Fruit fly (Drosophila melanogaster): ENCODE results near the gene noc.

Gene noc

DNA sequence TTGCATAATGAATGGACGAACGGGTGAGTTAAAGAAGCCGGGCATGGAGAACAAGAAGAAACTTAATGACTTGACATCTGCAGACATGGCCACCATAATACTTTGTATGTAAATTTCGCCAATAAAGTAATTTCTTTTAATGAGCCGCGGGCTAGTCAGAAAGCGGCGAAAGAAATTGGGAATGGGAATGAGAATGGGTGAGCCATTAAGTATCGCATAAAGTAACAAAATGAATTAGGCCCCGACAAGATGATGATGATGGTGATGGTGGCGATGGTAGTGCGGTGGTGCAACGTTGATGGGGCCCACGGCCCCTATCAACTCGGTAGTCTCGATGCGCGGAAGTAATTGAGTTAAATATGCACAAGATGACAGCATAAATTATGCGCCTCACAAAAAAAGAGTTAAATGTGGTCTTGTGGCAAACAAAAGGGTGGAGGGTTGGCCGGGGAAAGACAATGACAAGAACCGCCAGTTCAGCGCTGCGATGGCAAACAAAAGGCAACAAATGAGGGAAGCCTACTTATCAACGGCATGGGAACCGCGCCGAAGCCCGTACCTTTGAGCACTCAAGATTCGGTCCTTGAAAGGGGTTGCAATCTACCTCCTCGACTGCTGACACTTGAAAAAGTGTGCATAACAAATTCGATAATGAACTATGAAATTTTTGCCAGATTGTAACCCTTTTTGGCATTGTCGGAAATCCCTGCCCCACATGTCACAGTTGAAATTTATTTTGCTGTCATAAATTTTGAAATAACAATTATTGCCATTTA, 13.0 kb upstream of the noc start:
- TF ChIP-seq CG34367 (tag; optimal IDR thresholded peaks at IDR 0.05), result no peak
- TF ChIP-seq CG4496 (GFP tag; IDR thresholded peaks at IDR 0.05), result no peak
- no peak for TF ChIP-seq CG32121 (GFP tag; IDR thresholded peaks at IDR 0.05)
- no peak for TF ChIP-seq rn (GFP tag; IDR thresholded peaks at IDR 0.05)
- no peak for TF ChIP-seq Ets98B (GFP tag; IDR thresholded peaks at IDR 0.05)

DNA sequence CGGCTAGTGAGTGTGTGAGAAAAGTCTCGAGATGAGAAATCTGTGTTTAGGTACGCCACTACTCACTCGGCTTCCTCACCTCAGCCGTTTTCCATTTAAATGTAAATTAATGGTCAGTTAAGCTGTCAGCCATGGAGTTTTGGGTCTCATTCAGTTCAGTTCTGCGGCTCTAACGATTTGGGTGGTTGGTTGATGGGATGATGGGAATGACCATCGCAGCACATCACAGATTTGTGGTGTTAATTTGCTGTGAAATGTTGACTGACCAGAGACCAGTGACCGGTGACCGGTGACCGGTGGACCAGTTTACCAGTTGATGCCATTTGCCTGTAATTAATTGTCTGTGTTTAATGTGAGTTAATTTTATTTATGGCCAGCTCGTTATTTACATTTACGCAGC, 11.8 kb upstream of the noc start:
- TF ChIP-seq CG8159 (tag; optimal IDR thresholded peaks at IDR 0.05), result no peak
- no peak for TF ChIP-seq CG32121 (GFP tag; IDR thresholded peaks at IDR 0.05)
- TF ChIP-seq CG10348 (GFP tag; IDR thresholded peaks at IDR 0.05), result no peak
- no peak for TF ChIP-seq CG34367 (tag; optimal IDR thresholded peaks at IDR 0.05)
- no peak for TF ChIP-seq fd96Ca (GFP tag; IDR thresholded peaks at IDR 0.05)
- no peak for TF ChIP-seq CG8301 (tag; optimal IDR thresholded peaks at IDR 0.05)
- TF ChIP-seq Snoo (tag; optimal IDR thresholded peaks at IDR 0.05), result no peak
- no peak for TF ChIP-seq CG12605 (GFP tag; IDR thresholded peaks at IDR 0.05)
- TF ChIP-seq D1 (tag; optimal IDR thresholded peaks at IDR 0.05), result no peak
- TF ChIP-seq Ets98B (GFP tag; IDR thresholded peaks at IDR 0.05), result no peak
- TF ChIP-seq gl (tag; optimal IDR thresholded peaks at IDR 0.05), result no peak
- no peak for TF ChIP-seq Pif1A (GFP tag; optimal IDR thresholded peaks at IDR 0.05)
- TF ChIP-seq CG9948 (tag; optimal IDR thresholded peaks at IDR 0.05), result no peak
- no peak for TF ChIP-seq CG17806 (tag; optimal IDR thresholded peaks at IDR 0.05)

DNA sequence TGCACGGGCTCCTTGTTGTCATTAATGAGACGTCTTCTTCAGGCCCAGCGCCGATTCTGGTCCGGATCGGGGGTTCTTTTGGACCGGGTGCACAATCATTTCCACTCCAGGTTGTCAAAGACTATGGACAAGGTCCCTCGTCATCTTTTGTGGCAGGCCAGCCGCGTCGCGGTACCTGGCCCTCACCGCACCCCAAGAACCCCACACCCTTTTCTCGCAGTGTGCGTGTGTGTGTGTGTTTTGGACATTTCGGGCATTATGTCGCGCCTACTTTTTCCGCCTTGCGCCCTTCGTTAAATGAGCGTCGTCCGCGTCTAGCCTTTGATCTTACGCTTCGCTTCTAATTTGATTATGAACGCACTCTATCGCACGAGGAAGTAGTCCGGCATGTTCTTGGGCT, 7.3 kb upstream of the noc start:
- TF ChIP-seq CG15710 (tag; optimal IDR thresholded peaks at IDR 0.05) (no peak), CG9948 (tag; optimal IDR thresholded peaks at IDR 0.05) (no peak), CG34367 (tag; optimal IDR thresholded peaks at IDR 0.05) (no peak), CG8301 (tag; optimal IDR thresholded peaks at IDR 0.05) (no peak), fd96Ca (GFP tag; IDR thresholded peaks at IDR 0.05) (no peak), CG4496 (GFP tag; IDR thresholded peaks at IDR 0.05) (no peak), CG10348 (GFP tag; IDR thresholded peaks at IDR 0.05) (no peak), CG12605 (GFP tag; IDR thresholded peaks at IDR 0.05) (no peak), Ets98B (GFP tag; IDR thresholded peaks at IDR 0.05) (no peak), Pif1B (GFP tag; optimal IDR thresholded peaks at IDR 0.05) (no peak), CG13204 (GFP tag; optimal IDR thresholded peaks at IDR 0.05) (no peak)

DNA sequence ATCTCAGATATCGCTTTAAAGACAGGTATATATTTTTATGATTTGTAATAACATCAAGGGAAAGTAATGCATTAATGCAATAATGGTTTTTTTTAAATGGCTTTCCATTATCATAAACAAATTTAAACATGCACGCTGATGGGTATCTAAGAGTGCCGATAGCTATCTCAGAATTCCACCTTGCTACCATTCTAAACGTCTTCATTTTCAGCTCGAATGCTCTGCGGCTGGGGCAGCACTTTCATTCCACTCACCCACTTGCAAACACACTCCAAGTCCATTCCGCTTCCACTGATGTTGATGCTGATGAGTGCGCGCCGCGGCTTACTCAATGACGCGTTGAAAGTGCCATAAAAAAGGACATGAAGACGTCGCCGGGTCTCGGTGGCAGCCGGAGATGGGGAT, 6.8 kb upstream of the noc start:
- no peak for TF ChIP-seq CG15710 (tag; optimal IDR thresholded peaks at IDR 0.05)
- TF ChIP-seq D1 (tag; optimal IDR thresholded peaks at IDR 0.05), result no peak
- no peak for TF ChIP-seq Pif1B (GFP tag; optimal IDR thresholded peaks at IDR 0.05)
- no peak for TF ChIP-seq CG10348 (GFP tag; IDR thresholded peaks at IDR 0.05)
- TF ChIP-seq CG17806 (tag; optimal IDR thresholded peaks at IDR 0.05), result no peak
- TF ChIP-seq EcR (GFP tag; optimal IDR thresholded peaks at IDR 0.05), result no peak
- TF ChIP-seq Snoo (tag; optimal IDR thresholded peaks at IDR 0.05), result no peak
- TF ChIP-seq CG8301 (tag; optimal IDR thresholded peaks at IDR 0.05), result no peak
- no peak for TF ChIP-seq fd96Ca (GFP tag; IDR thresholded peaks at IDR 0.05)
- no peak for TF ChIP-seq CG4496 (GFP tag; IDR thresholded peaks at IDR 0.05)
- no peak for TF ChIP-seq CG34367 (tag; optimal IDR thresholded peaks at IDR 0.05)
- no peak for TF ChIP-seq CG14655 (GFP tag; optimal IDR thresholded peaks at IDR 0.05)

DNA sequence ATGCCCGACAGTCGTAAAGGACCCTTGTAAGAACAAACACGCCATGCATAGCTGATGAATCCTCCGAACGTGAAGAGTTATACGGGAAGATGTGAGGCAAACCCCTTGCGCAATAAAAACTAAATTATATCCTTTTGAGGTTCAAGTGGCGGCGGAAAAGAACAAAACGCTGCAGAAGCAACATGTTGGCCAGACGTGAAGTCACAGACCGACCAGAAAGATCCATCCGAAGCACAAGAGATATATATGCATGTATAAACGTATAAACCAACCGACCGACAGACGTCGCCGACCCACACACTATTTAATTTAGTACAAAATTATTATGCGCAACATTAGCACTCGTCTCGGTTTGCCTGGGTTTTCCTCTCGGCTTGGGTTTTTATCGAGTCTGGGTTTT, 5.8 kb upstream of the noc start:
- TF ChIP-seq CG15710 (tag; optimal IDR thresholded peaks at IDR 0.05), result no peak
- TF ChIP-seq CG13204 (GFP tag; optimal IDR thresholded peaks at IDR 0.05), result no peak
- TF ChIP-seq CG14655 (GFP tag; optimal IDR thresholded peaks at IDR 0.05), result no peak
- no peak for TF ChIP-seq Pif1B (GFP tag; optimal IDR thresholded peaks at IDR 0.05)
- no peak for TF ChIP-seq CG10348 (GFP tag; IDR thresholded peaks at IDR 0.05)
- no peak for TF ChIP-seq Snoo (tag; optimal IDR thresholded peaks at IDR 0.05)
- no peak for TF ChIP-seq CG32121 (GFP tag; IDR thresholded peaks at IDR 0.05)
- TF ChIP-seq CG34367 (tag; optimal IDR thresholded peaks at IDR 0.05), result no peak
- TF ChIP-seq CG9948 (tag; optimal IDR thresholded peaks at IDR 0.05), result no peak
- no peak for TF ChIP-seq Pif1A (GFP tag; optimal IDR thresholded peaks at IDR 0.05)
- no peak for TF ChIP-seq CG8159 (tag; optimal IDR thresholded peaks at IDR 0.05)
- TF ChIP-seq gl (tag; optimal IDR thresholded peaks at IDR 0.05), result no peak
- TF ChIP-seq CG4496 (GFP tag; IDR thresholded peaks at IDR 0.05), result no peak
- TF ChIP-seq CG8301 (tag; optimal IDR thresholded peaks at IDR 0.05), result no peak
- no peak for TF ChIP-seq CG12605 (GFP tag; IDR thresholded peaks at IDR 0.05)
- TF ChIP-seq D1 (tag; optimal IDR thresholded peaks at IDR 0.05), result no peak
- no peak for TF ChIP-seq Ets98B (GFP tag; IDR thresholded peaks at IDR 0.05)
- no peak for TF ChIP-seq CG17806 (tag; optimal IDR thresholded peaks at IDR 0.05)
- no peak for TF ChIP-seq EcR (GFP tag; optimal IDR thresholded peaks at IDR 0.05)
- TF ChIP-seq fd96Ca (GFP tag; IDR thresholded peaks at IDR 0.05), result no peak

DNA sequence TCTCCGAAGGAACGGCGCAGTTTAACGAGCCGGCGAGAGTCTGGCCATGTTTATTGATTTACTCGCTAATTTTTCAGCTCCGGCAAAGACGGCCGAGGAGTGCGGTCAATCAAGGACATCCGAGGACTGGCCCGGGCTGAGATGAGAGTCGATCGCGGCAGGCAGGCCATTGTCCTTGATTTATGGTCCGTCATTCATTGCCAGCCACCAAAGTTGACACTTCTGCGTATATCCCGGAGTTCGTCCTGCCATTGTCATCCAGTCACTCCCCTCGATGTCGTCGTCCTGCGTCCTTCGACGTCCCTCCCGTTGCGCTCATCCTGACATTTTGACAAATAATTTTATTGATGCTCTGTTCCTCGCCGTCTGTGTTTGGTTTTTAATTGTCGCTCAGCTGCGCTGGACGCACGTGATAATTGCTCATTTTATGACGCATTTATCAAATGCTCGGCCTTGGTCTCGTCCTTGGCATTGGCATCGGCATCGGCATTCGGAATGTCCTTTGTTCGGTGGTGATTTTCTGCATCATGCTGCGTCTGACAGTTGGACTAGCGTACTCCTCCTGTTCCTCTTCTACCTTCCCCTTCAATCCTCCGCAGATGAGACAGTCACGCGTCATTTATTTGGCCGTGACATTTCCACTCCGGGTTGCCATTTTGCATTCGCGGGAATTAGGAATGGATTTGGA, 4.4 kb upstream of the noc start:
- TF ChIP-seq Pif1B (GFP tag; optimal IDR thresholded peaks at IDR 0.05) (no peak), CG4496 (GFP tag; IDR thresholded peaks at IDR 0.05) (no peak), D1 (tag; optimal IDR thresholded peaks at IDR 0.05) (no peak), EcR (GFP tag; optimal IDR thresholded peaks at IDR 0.05) (no peak)

Measured in whole organism, pupa.